Fruit fly (Drosophila melanogaster) whole organism, embryonic: ENCODE data around the gene alpha-PheRS.

Source experiments
- Adf1 ChIP-seq: fragments of 200-800 bp; sonication (Bioruptor generic); IDR thresholded peaks from 2 replicates; pipeline ENCODE4 v1.3.6; 2022; ENCODE audit warnings: missing biosample characterization, missing genetic modification characterization
- Antp ChIP-seq: fragments of 200-800 bp; sonication (Bioruptor generic); optimal IDR thresholded peaks from 3 replicates; lab custom pipeline; 2016; ENCODE audit warnings: missing biosample characterization, missing genetic modification characterization
- B-H1 ChIP-seq: fragments of 200-800 bp; sonication (Bioruptor generic); IDR thresholded peaks from 3 replicates; pipeline ENCODE4 v1.3.6; 2022; ENCODE audit warnings: missing biosample characterization, missing genetic modification characterization
- CG10959 ChIP-seq: fragments of 200-800 bp; sonication (Bioruptor generic); IDR thresholded peaks from 2 replicates; pipeline ENCODE4 v1.3.6; 2022; ENCODE audit warnings: missing biosample characterization, missing genetic modification characterization
- CG11398 ChIP-seq: fragments of 200-800 bp; sonication (Bioruptor generic); optimal IDR thresholded peaks from 2 replicates; lab custom pipeline; 2016; ENCODE audit warnings: missing biosample characterization, missing genetic modification characterization
- CG11695 ChIP-seq: fragments of 200-800 bp; sonication (Bioruptor generic); IDR thresholded peaks from 3 replicates; pipeline ENCODE4 v1.3.6; 2022; ENCODE audit warnings: missing biosample characterization, missing genetic modification characterization
- CG11723 ChIP-seq: fragments of 200-800 bp; sonication (Bioruptor generic); optimal IDR thresholded peaks from 2 replicates; lab custom pipeline; 2017; ENCODE audit warnings: missing biosample characterization, mild to moderate bottlenecking, missing genetic modification characterization
- CG12071 ChIP-seq: fragments of 200-800 bp; sonication (Bioruptor generic); optimal IDR thresholded peaks from 3 replicates; lab custom pipeline; 2018; ENCODE audit warnings: missing biosample characterization, mild to moderate bottlenecking, missing genetic modification characterization
- CG12104 ChIP-seq: fragments of 200-800 bp; sonication (Bioruptor generic); optimal IDR thresholded peaks from 3 replicates; lab custom pipeline; 2016; ENCODE audit warnings: missing biosample characterization, missing genetic modification characterization
- CG13775 ChIP-seq: fragments of 200-800 bp; sonication (Bioruptor generic); optimal IDR thresholded peaks from 3 replicates; lab custom pipeline; 2017; ENCODE audit warnings: missing biosample characterization, mild to moderate bottlenecking, missing genetic modification characterization
- CG18262 ChIP-seq: fragments of 200-800 bp; optimal IDR thresholded peaks from 3 replicates; lab custom pipeline; 2019; ENCODE audit warnings: missing biosample characterization, mild to moderate bottlenecking, missing genetic modification characterization, moderate library complexity
- CG2712 ChIP-seq: fragments of 200-800 bp; optimal IDR thresholded peaks from 3 replicates; lab custom pipeline; 2019; ENCODE audit warnings: missing biosample characterization, mild to moderate bottlenecking, missing genetic modification characterization, moderate library complexity
- CG6854 ChIP-seq: fragments of 200-800 bp; sonication (Bioruptor generic); optimal IDR thresholded peaks from 3 replicates; lab custom pipeline; 2017; ENCODE audit warnings: missing biosample characterization, mild to moderate bottlenecking, missing genetic modification characterization
- CG7372 ChIP-seq: fragments of 200-800 bp; sonication (Bioruptor generic); IDR thresholded peaks from 2 replicates; pipeline ENCODE4 v1.3.6; 2022; ENCODE audit warnings: missing biosample characterization, missing genetic modification characterization
- CG7745 ChIP-seq: fragments of 200-800 bp; sonication (Bioruptor generic); optimal IDR thresholded peaks from 2 replicates; lab custom pipeline; 2018; ENCODE audit warnings: missing biosample characterization, mild to moderate bottlenecking, missing genetic modification characterization, moderate library complexity
- CG9609 ChIP-seq: fragments of 200-800 bp; sonication (Bioruptor generic); optimal IDR thresholded peaks from 3 replicates; lab custom pipeline; 2016; ENCODE audit warnings: missing biosample characterization, missing genetic modification characterization
- CHES-1-like ChIP-seq: fragments of 200-800 bp; sonication (Bioruptor generic); optimal IDR thresholded peaks from 2 replicates; lab custom pipeline; 2016; ENCODE audit warnings: missing biosample characterization, missing genetic modification characterization
- D19B ChIP-seq: fragments of 200-800 bp; sonication (Bioruptor generic); optimal IDR thresholded peaks from 2 replicates; lab custom pipeline; 2017; ENCODE audit warnings: missing biosample characterization, mild to moderate bottlenecking, missing genetic modification characterization
- Dll ChIP-seq: fragments of 200-800 bp; sonication (Bioruptor generic); IDR thresholded peaks from 4 replicates; pipeline ENCODE4 v1.3.6; 2022; ENCODE audit warnings: missing biosample characterization, missing genetic modification characterization; ENCODE audit not compliant: partially characterized antibody
- GATAe ChIP-seq: fragments of 200-800 bp; sonication (Bioruptor generic); conservative IDR thresholded peaks from 2 replicates; pipeline ENCODE4 v1.3.6; 2022; ENCODE audit warnings: missing biosample characterization, missing genetic modification characterization
- H2.0 ChIP-seq: fragments of 200-800 bp; sonication (Bioruptor generic); IDR thresholded peaks from 2 replicates; pipeline ENCODE4 v1.3.6; 2022; ENCODE audit warnings: missing biosample characterization, missing genetic modification characterization
- Meics ChIP-seq: fragments of 200-800 bp; sonication (Bioruptor generic); optimal IDR thresholded peaks from 2 replicates; lab custom pipeline; 2017; ENCODE audit warnings: missing biosample characterization, mild to moderate bottlenecking, missing genetic modification characterization
- NfI ChIP-seq: fragments of 200-800 bp; sonication (Bioruptor generic); optimal IDR thresholded peaks from 3 replicates; lab custom pipeline; 2018; ENCODE audit warnings: missing biosample characterization, mild to moderate bottlenecking, missing genetic modification characterization, moderate library complexity
- Sry-β ChIP-seq: fragments of 200-800 bp; sonication (Bioruptor generic); optimal IDR thresholded peaks from 2 replicates; lab custom pipeline; 2018; ENCODE audit warnings: missing biosample characterization, mild to moderate bottlenecking, missing genetic modification characterization, moderate library complexity
- Xrp1 ChIP-seq: fragments of 200-800 bp; sonication (Bioruptor generic); IDR thresholded peaks from 2 replicates; pipeline ENCODE4 v1.3.6; 2022; ENCODE audit warnings: missing biosample characterization, missing genetic modification characterization
- YL-1 ChIP-seq: fragments of 200-800 bp; sonication (Bioruptor generic); optimal IDR thresholded peaks from 3 replicates; lab custom pipeline; 2017; ENCODE audit warnings: missing biosample characterization, mild to moderate bottlenecking, missing genetic modification characterization
- amos ChIP-seq: fragments of 200-800 bp; sonication (Bioruptor generic); IDR thresholded peaks from 2 replicates; pipeline ENCODE4 v1.3.6; 2022; ENCODE audit warnings: missing biosample characterization, missing genetic modification characterization; ENCODE audit not compliant: partially characterized antibody
- az2 ChIP-seq: fragments of 200-800 bp; sonication (Bioruptor generic); optimal IDR thresholded peaks from 3 replicates; lab custom pipeline; 2016; ENCODE audit warnings: missing biosample characterization, missing genetic modification characterization
- bbx ChIP-seq: fragments of 200-800 bp; sonication (Bioruptor generic); IDR thresholded peaks from 2 replicates; pipeline ENCODE4 v1.3.6; 2022; ENCODE audit warnings: missing biosample characterization, missing genetic modification characterization; ENCODE audit not compliant: partially characterized antibody
- cas ChIP-seq: fragments of 200-800 bp; sonication (Bioruptor generic); IDR thresholded peaks from 2 replicates; pipeline ENCODE4 v1.3.6; 2022; ENCODE audit warnings: missing biosample characterization, missing genetic modification characterization
- chn ChIP-seq: fragments of 200-800 bp; sonication (Bioruptor generic); optimal IDR thresholded peaks from 2 replicates; lab custom pipeline; 2016; ENCODE audit warnings: missing biosample characterization, missing genetic modification characterization
- da ChIP-seq: fragments of 200-800 bp; sonication (Bioruptor generic); optimal IDR thresholded peaks from 2 replicates; lab custom pipeline; 2016; ENCODE audit warnings: missing biosample characterization, missing genetic modification characterization
- dm ChIP-seq: fragments of 200-800 bp; sonication (Bioruptor generic); optimal IDR thresholded peaks from 3 replicates; lab custom pipeline; 2016; ENCODE audit warnings: missing biosample characterization, missing genetic modification characterization
- dysf ChIP-seq: fragments of 200-800 bp; sonication (Bioruptor generic); IDR thresholded peaks from 3 replicates; pipeline ENCODE4 v1.3.6; 2022; ENCODE audit warnings: missing biosample characterization, missing genetic modification characterization
- fd102C ChIP-seq: fragments of 200-800 bp; sonication (Bioruptor generic); optimal IDR thresholded peaks from 2 replicates; lab custom pipeline; 2018; ENCODE audit warnings: missing biosample characterization, mild to moderate bottlenecking, missing genetic modification characterization, moderate library complexity
- grn ChIP-seq: fragments of 200-800 bp; sonication (Bioruptor generic); optimal IDR thresholded peaks from 3 replicates; lab custom pipeline; 2017; ENCODE audit warnings: missing biosample characterization, missing genetic modification characterization
- insv ChIP-seq, 2 experiments: fragments of 200-800 bp; sonication (Bioruptor generic); optimal IDR thresholded peaks; 3 replicates each; lab custom pipeline; 2016 to 2018; ENCODE audit warnings: missing biosample characterization in 2 of 2, missing genetic modification characterization in 2 of 2
- jumu ChIP-seq: fragments of 200-800 bp; sonication (Bioruptor generic); optimal IDR thresholded peaks from 3 replicates; lab custom pipeline; 2016; ENCODE audit warnings: missing biosample characterization, missing genetic modification characterization
- lov ChIP-seq, 2 experiments: fragments of 200-800 bp in 1 of 2; fragments of >200 bp in 1 of 2; sonication (Bioruptor generic) in 1 of 2; IDR thresholded peaks in 1 of 2; optimal IDR thresholded peaks in 1 of 2; 2 replicates in 1 of 2; 3 replicates in 1 of 2; pipeline versions ENCODE4 v1.3.6 to Lab custom; 2017 to 2022; ENCODE audit warnings: missing biosample characterization in 1 of 2, missing genetic modification characterization in 1 of 2
- maf-S ChIP-seq: fragments of 200-800 bp; sonication (Bioruptor generic); optimal IDR thresholded peaks from 2 replicates; lab custom pipeline; 2016; ENCODE audit warnings: missing biosample characterization, missing genetic modification characterization
- mam ChIP-seq: fragments of 200-800 bp; sonication (Bioruptor generic); optimal IDR thresholded peaks from 3 replicates; lab custom pipeline; 2016; ENCODE audit warnings: missing biosample characterization, missing genetic modification characterization
- mld ChIP-seq: fragments of 200-800 bp; sonication (Bioruptor generic); IDR thresholded peaks from 3 replicates; pipeline ENCODE4 v1.3.6; 2022; ENCODE audit warnings: missing biosample characterization, missing genetic modification characterization; ENCODE audit not compliant: partially characterized antibody
- p53 ChIP-seq: fragments of 200-800 bp; sonication (Bioruptor generic); optimal IDR thresholded peaks from 2 replicates; lab custom pipeline; 2016; ENCODE audit warnings: missing biosample characterization, missing genetic modification characterization
- schlank ChIP-seq: fragments of 200-800 bp; sonication (Bioruptor generic); optimal IDR thresholded peaks from 2 replicates; lab custom pipeline; 2018; ENCODE audit warnings: missing biosample characterization, mild to moderate bottlenecking, missing genetic modification characterization
- sqz ChIP-seq: fragments of 200-800 bp; sonication (Bioruptor generic); optimal IDR thresholded peaks from 3 replicates; lab custom pipeline; 2018; ENCODE audit warnings: missing biosample characterization, mild to moderate bottlenecking, missing genetic modification characterization
- sr ChIP-seq: fragments of 200-800 bp; sonication (Bioruptor generic); IDR thresholded peaks from 3 replicates; pipeline ENCODE4 v1.3.6; 2022; ENCODE audit warnings: missing biosample characterization, missing genetic modification characterization
- tgo ChIP-seq: fragments of 200-800 bp; sonication (Bioruptor generic); IDR thresholded peaks from 3 replicates; pipeline ENCODE4 v1.3.6; 2022; ENCODE audit warnings: missing biosample characterization, missing genetic modification characterization
- trem ChIP-seq: fragments of 200-800 bp; optimal IDR thresholded peaks from 3 replicates; lab custom pipeline; 2019; ENCODE audit warnings: missing biosample characterization, mild to moderate bottlenecking, missing genetic modification characterization, moderate library complexity
- tx ChIP-seq: fragments of 200-800 bp; sonication (Bioruptor generic); optimal IDR thresholded peaks from 2 replicates; lab custom pipeline; 2016; ENCODE audit warnings: missing biosample characterization, missing genetic modification characterization
- vvl ChIP-seq: fragments of 200-800 bp; sonication (Bioruptor generic); IDR thresholded peaks from 2 replicates; pipeline ENCODE4 v1.3.6; 2022; ENCODE audit warnings: missing biosample characterization, missing genetic modification characterization
- wor ChIP-seq: fragments of 200-800 bp; sonication (Bioruptor generic); IDR thresholded peaks from 2 replicates; pipeline ENCODE4 v1.3.6; 2022; ENCODE audit warnings: missing biosample characterization, missing genetic modification characterization

The alpha-PheRS gene

dm6 chrX:8143537-8143936 is 1.9 kb downstream of the alpha-PheRS start, which contains the start of gene CG17982 (continued):
- TF ChIP-seq jumu (GFP tag; lab: Kevin White, UChicago), result peak; percentile 77
- TF ChIP-seq chn (GFP tag; lab: Kevin White, UChicago), result peak; percentile 86
- peak; percentile 72 for TF ChIP-seq p53 (GFP tag; lab: Kevin White, UChicago)
- no peak for TF ChIP-seq CG7745 (tag; lab: Kevin White, UChicago)
- TF ChIP-seq maf-S (GFP tag; lab: Kevin White, UChicago), result peak; percentile 80
- peak; percentile 62 for TF ChIP-seq CG7372
- peak; percentile 79 for TF ChIP-seq H2.0 (GFP tag; lab: Robert Waterston, UW)
- peak; percentile 87 for TF ChIP-seq CG2712 (tag; lab: Kevin White, UChicago)
- no peak for TF ChIP-seq mld (GFP tag; lab: Robert Waterston, UW)
- TF ChIP-seq sqz (GFP tag; lab: Kevin White, UChicago), result peak; percentile 89
- peak; percentile 84 for TF ChIP-seq Meics (GFP tag; lab: Kevin White, UChicago)
- peak; percentile 84 for TF ChIP-seq Antp (GFP tag; lab: Kevin White, UChicago)
- TF ChIP-seq vvl (GFP tag; lab: Robert Waterston, UW), result peak; percentile 87
- peak; percentile 84 for TF ChIP-seq az2 (GFP tag; lab: Kevin White, UChicago)
- TF ChIP-seq bbx (GFP tag; lab: Robert Waterston, UW), result peak; percentile 10; the same call in 1 of the 2 replicates
- peak; percentile 58; the same call in 1 of the 2 replicates for TF ChIP-seq cas (GFP tag; lab: Robert Waterston, UW)
- peak in 1 of 2 experiments; percentile 61 for TF ChIP-seq insv (GFP tag; optimal IDR thresholded peaks at IDR 0.05; lab: Kevin White, UChicago)
- TF ChIP-seq amos (GFP tag; lab: Robert Waterston, UW), result no peak; the same call in 1 of the 2 replicates
- TF ChIP-seq da (GFP tag; lab: Kevin White, UChicago), result peak; percentile 56
- peak; percentile 11 for TF ChIP-seq Sry-β (GFP tag; lab: Kevin White, UChicago)
- TF ChIP-seq tgo (GFP tag; lab: Robert Waterston, UW), result peak; percentile 83
- TF ChIP-seq CG12071 (GFP tag; lab: Kevin White, UChicago), result peak; percentile 76
- TF ChIP-seq CG11723, result peak; percentile 64
- TF ChIP-seq dm, result peak; percentile 61
- TF ChIP-seq CG18262 (tag; lab: Kevin White, UChicago), result peak; percentile 96
- TF ChIP-seq GATAe (GFP tag; lab: Robert Waterston, UW), result no peak
- peak; percentile 88 for TF ChIP-seq NfI (GFP tag; lab: Kevin White, UChicago)
- peak; percentile 43 for TF ChIP-seq CG6854 (GFP tag; lab: Kevin White, UChicago)
- peak; percentile 69 for TF ChIP-seq CG12104
- TF ChIP-seq CG13775 (GFP tag; lab: Kevin White, UChicago), result peak; percentile 78
- TF ChIP-seq D19B (GFP tag; lab: Kevin White, UChicago), result no peak
- TF ChIP-seq CG10959 (GFP tag; lab: Robert Waterston, UW), result peak; percentile 81
- peak; percentile 46 for TF ChIP-seq wor (GFP tag; lab: Robert Waterston, UW)
- peak; percentile 81 for TF ChIP-seq CG11695 (GFP tag; lab: Robert Waterston, UW)
- TF ChIP-seq tx (GFP tag; lab: Kevin White, UChicago), result peak; percentile 84
- peak; percentile 69 for TF ChIP-seq CG11398
- peak; percentile 79 for TF ChIP-seq YL-1 (GFP tag; lab: Kevin White, UChicago)
- TF ChIP-seq CHES-1-like (GFP tag; lab: Kevin White, UChicago), result peak; percentile 90
- no peak for TF ChIP-seq grn (GFP tag; lab: Kevin White, UChicago)
- no peak for TF ChIP-seq Dll (GFP tag; lab: Robert Waterston, UW)
- TF ChIP-seq Adf1 (GFP tag; lab: Robert Waterston, UW), result 0 out of 2 replicates have a peak, but pooled peaks have one; percentile 31
- no peak for TF ChIP-seq fd102C (GFP tag; lab: Kevin White, UChicago)
- TF ChIP-seq Xrp1 (GFP tag; lab: Robert Waterston, UW), result peak; percentile 85
- no peak for TF ChIP-seq sr
- peak; percentile 76 for TF ChIP-seq CG9609 (GFP tag; lab: Kevin White, UChicago)
- TF ChIP-seq dysf (GFP tag; lab: Robert Waterston, UW), result peak; percentile 81
- peak; percentile 67; the same call in 2 of the 3 replicates for TF ChIP-seq B-H1 (GFP tag; lab: Robert Waterston, UW)
- TF ChIP-seq schlank (tag; lab: Kevin White, UChicago), result peak; percentile 61
- TF ChIP-seq mam (GFP tag; lab: Kevin White, UChicago), result peak; percentile 90
- TF ChIP-seq trem (tag; lab: Kevin White, UChicago), result peak; percentile 64
- TF ChIP-seq lov (optimal IDR thresholded peaks at IDR 0.05; lab: Kevin White, UChicago), result no peak
- TF ChIP-seq lov (GFP tag; IDR thresholded peaks at IDR 0.05; lab: Robert Waterston, UW), result peak; percentile 76; the same call in 1 of the 3 replicates
